Fruit fly (Drosophila melanogaster) whole organism, adult: ENCODE measurements around the gene udt.

Experiments used
- CG11617 ChIP-seq: fragments of 200-800 bp; sonication (Bioruptor generic); optimal IDR thresholded peaks from 2 replicates; lab custom pipeline; 2017; ENCODE audit warnings: mild to moderate bottlenecking, missing biosample characterization, missing genetic modification reagents, missing genetic modification characterization
- CG12768 ChIP-seq: fragments of 200-800 bp; sonication (Bioruptor generic); optimal IDR thresholded peaks from 2 replicates; lab custom pipeline; 2017; ENCODE audit warnings: missing biosample characterization, missing genetic modification characterization, mild to moderate bottlenecking, moderate library complexity, missing genetic modification reagents
- CG14711 ChIP-seq: fragments of 200-800 bp; sonication (Bioruptor generic); optimal IDR thresholded peaks from 2 replicates; lab custom pipeline; 2018; ENCODE audit warnings: missing biosample characterization, mild to moderate bottlenecking, missing genetic modification characterization, moderate library complexity
- CG1620 ChIP-seq: fragments of 200-800 bp; sonication (Bioruptor generic); optimal IDR thresholded peaks from 2 replicates; lab custom pipeline; 2016; ENCODE audit warnings: missing biosample characterization, missing genetic modification characterization
- CG33017 ChIP-seq: fragments of 200-800 bp; sonication (Bioruptor generic); optimal IDR thresholded peaks from 2 replicates; lab custom pipeline; 2018; ENCODE audit warnings: missing biosample characterization, mild to moderate bottlenecking, missing genetic modification characterization, moderate library complexity
- CG5204 ChIP-seq: fragments of 200-800 bp; sonication (Bioruptor generic); optimal IDR thresholded peaks from 2 replicates; lab custom pipeline; 2016; ENCODE audit warnings: missing biosample characterization, missing genetic modification characterization
- CG7045 ChIP-seq: fragments of 200-800 bp; sonication (Bioruptor generic); optimal IDR thresholded peaks from 2 replicates; lab custom pipeline; 2017; ENCODE audit warnings: missing biosample characterization, mild to moderate bottlenecking, missing genetic modification characterization
- CG7101 ChIP-seq: fragments of 200-800 bp; sonication (Bioruptor generic); optimal IDR thresholded peaks from 2 replicates; lab custom pipeline; 2018; ENCODE audit warnings: missing biosample characterization, mild to moderate bottlenecking, missing genetic modification characterization, moderate library complexity
- Clk ChIP-seq: fragments of 200-800 bp; sonication (Bioruptor generic); optimal IDR thresholded peaks from 2 replicates; lab custom pipeline; 2017; ENCODE audit warnings: missing biosample characterization, missing genetic modification characterization
- Crg-1 ChIP-seq: fragments of 200-800 bp; sonication (Bioruptor generic); optimal IDR thresholded peaks from 2 replicates; lab custom pipeline; 2016; ENCODE audit warnings: missing biosample characterization, missing genetic modification characterization
- Hr96 ChIP-seq: fragments of 200-800 bp; sonication (Bioruptor generic); optimal IDR thresholded peaks from 2 replicates; lab custom pipeline; 2016; ENCODE audit warnings: missing biosample characterization, missing genetic modification characterization
- Mnt ChIP-seq: fragments of 200-800 bp; sonication (Bioruptor generic); optimal IDR thresholded peaks from 2 replicates; lab custom pipeline; 2016; ENCODE audit warnings: missing biosample characterization, mild to moderate bottlenecking, missing genetic modification characterization
- bab1 ChIP-seq: fragments of 200-800 bp; sonication (Bioruptor generic); optimal IDR thresholded peaks from 3 replicates; lab custom pipeline; 2019; ENCODE audit warnings: missing biosample characterization, mild to moderate bottlenecking, missing genetic modification characterization, moderate library complexity
- cic ChIP-seq: fragments of 200-800 bp; sonication (Bioruptor generic); optimal IDR thresholded peaks from 2 replicates; lab custom pipeline; 2017; ENCODE audit warnings: missing biosample characterization, mild to moderate bottlenecking, missing genetic modification characterization, moderate library complexity
- cnc ChIP-seq, 2 experiments: fragments of >200 bp; optimal IDR thresholded peaks; 2 replicates each; lab custom pipeline; 2017
- kay ChIP-seq: fragments of 200-800 bp; sonication (Bioruptor generic); peaks from one replicate; lab custom pipeline; 2016; ENCODE audit warnings: missing biosample characterization, missing genetic modification characterization, borderline replicate concordance
- ovo ChIP-seq: fragments of 200-800 bp; sonication (Bioruptor generic); optimal IDR thresholded peaks from 2 replicates; lab custom pipeline; 2016; ENCODE audit warnings: missing biosample characterization, missing genetic modification characterization
- pad ChIP-seq: fragments of 200-800 bp; sonication (Bioruptor generic); optimal IDR thresholded peaks from 3 replicates; lab custom pipeline; 2017; ENCODE audit warnings: missing biosample characterization, missing genetic modification characterization, mild to moderate bottlenecking, moderate library complexity, missing genetic modification reagents
- tj ChIP-seq: fragments of 200-800 bp; sonication (Bioruptor generic); optimal IDR thresholded peaks from 3 replicates; lab custom pipeline; 2017; ENCODE audit warnings: missing biosample characterization, mild to moderate bottlenecking, missing genetic modification characterization, moderate library complexity
- toe ChIP-seq: fragments of 200-800 bp; sonication (Bioruptor generic); optimal IDR thresholded peaks from 2 replicates; lab custom pipeline; 2016; ENCODE audit warnings: missing biosample characterization, missing genetic modification characterization

udt gene

DNA sequence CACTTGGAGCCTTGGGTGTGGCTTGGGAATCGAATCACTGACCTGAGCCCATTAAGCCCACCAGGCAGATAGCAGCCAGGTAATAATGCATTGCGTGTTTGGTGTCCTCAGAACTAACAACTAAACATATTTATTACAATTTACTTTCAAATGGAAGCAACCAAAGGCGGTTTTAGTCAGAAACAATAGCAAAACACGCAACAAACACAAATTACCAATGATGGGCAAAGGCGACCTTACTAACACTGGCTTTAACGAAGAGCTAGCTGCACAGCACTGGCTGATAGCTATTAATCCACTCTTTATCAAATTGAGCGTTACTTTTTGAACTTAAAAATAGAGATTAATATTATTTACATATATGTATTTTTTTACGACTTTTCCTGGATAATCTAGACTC lies at the start of gene udt:
TSS of gene udt (minus strand) at position 249 of the 400 bp plus-strand sequence.
- TF ChIP-seq toe (GFP tag; lab: Kevin White, UChicago) (no peak), kay (GFP tag; lab: Kevin White, UChicago) (peak; percentile 76), Hr96 (no peak), Mnt (GFP tag; lab: Kevin White, UChicago) (peak; percentile 3), CG5204 (GFP tag; lab: Kevin White, UChicago) (no peak), Crg-1 (GFP tag; lab: Kevin White, UChicago) (peak; percentile 43), pad (GFP tag; lab: Kevin White, UChicago) (peak; percentile 34), cnc (optimal IDR thresholded peaks at IDR 0.05; lab: Kevin White, UChicago) (no peak), tj (no peak), cic (GFP tag; lab: Kevin White, UChicago) (no peak), CG14711 (tag; lab: Kevin White, UChicago) (no peak), bab1 (GFP tag; lab: Kevin White, UChicago) (peak; percentile 19), CG12768 (no peak), ovo (GFP tag; lab: Kevin White, UChicago) (no peak), CG33017 (tag; lab: Kevin White, UChicago) (no peak), CG11617 (no peak), Clk (GFP tag; lab: Kevin White, UChicago) (no peak), CG7045 (GFP tag; lab: Kevin White, UChicago) (no peak), CG1620 (peak; percentile 68), CG7101 (no peak)

DNA sequence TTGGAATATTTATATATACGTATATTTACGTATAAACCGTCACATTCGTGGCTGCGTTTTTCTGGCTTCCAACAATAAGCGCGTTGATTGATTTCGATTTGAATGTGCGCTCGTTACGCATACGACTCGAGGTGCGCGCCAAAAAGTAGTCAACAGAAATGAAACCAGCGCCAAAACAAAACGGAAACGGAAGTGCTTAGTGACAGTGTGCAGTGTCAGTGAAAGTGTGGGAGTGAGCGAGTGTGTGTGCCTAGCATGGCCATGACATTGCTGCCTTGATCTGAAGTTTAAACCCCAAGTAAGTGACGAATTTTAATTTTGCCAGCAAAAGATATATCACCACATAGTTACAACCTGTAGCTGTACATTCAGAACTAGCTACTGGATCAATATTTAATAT lies 40.6 kb upstream of the udt start, which contains the start of gene CG34355:
TSS of gene CG34355 (plus strand) at position 192 of the 400 bp plus-strand sequence.
- TF ChIP-seq CG5204 (GFP tag; lab: Kevin White, UChicago): no peak
- peak; percentile 3 for TF ChIP-seq CG11617
- no peak for TF ChIP-seq tj

DNA sequence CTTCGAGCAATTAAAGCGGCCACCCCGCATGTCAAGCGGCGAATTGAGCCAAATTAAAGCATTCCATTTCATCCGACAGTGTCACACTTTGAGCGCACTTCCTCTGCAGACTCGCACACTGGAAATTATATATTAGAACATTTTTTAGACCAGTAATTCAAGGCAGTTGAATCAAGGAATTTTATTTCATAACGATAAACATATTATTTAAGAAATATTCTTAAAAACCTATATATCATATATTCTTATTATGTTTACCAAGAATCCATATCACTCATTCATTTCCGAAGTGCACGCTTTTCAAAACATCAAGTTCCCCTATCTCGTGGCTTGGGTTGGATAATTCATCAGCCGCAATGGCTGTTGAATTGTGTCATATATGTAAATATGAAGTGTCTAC lies 28.4 kb upstream of the udt start:
- TF ChIP-seq ovo (GFP tag; lab: Kevin White, UChicago) (no peak), tj (no peak), CG7101 (no peak), kay (GFP tag; lab: Kevin White, UChicago) (no peak), CG5204 (GFP tag; lab: Kevin White, UChicago) (no peak), CG14711 (tag; lab: Kevin White, UChicago) (no peak), bab1 (GFP tag; lab: Kevin White, UChicago) (no peak), cnc (optimal IDR thresholded peaks at IDR 0.05; lab: Kevin White, UChicago) (no peak), Hr96 (no peak), CG7045 (GFP tag; lab: Kevin White, UChicago) (no peak), pad (GFP tag; lab: Kevin White, UChicago) (no peak)

DNA sequence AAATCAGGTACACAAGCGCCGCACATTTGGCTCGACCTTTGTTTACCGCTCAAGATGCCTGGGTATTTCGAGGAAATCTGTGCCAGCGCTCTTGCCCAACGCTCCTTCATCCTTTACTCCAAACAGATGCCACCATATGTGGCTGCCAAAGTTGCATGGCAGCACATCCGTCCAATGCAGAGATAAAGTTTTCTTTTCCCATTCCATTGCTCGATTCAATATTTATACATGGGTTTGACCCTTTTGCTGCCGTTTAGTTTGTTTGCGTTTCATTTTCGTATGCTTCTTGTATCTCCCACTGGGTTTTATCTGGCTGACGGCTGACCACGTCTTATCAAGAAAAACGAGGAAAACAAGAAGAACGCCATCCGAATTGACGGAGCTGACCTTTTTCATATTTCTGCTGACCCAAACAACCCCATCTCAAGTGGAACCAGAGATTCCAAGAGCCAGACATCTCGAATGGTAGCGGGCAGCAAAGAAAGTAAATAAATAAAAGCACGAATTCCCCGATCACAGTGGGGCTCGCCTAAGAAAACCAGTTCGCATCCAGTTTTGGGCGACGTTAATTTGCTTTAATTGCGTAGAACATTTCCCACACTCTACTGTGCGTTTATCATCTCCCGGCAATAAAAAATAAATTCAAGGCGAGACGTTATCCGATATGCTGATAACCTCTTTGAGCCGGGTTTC lies 27.6 kb upstream of the udt start:
- TF ChIP-seq pad (GFP tag; lab: Kevin White, UChicago): no peak
- no peak for TF ChIP-seq Mnt (GFP tag; lab: Kevin White, UChicago)
- no peak for TF ChIP-seq CG7045 (GFP tag; lab: Kevin White, UChicago)
- TF ChIP-seq CG11617: no peak
- TF ChIP-seq kay (GFP tag; lab: Kevin White, UChicago): no peak
- TF ChIP-seq toe (GFP tag; lab: Kevin White, UChicago): no peak
- no peak for TF ChIP-seq CG12768
- TF ChIP-seq CG33017 (tag; lab: Kevin White, UChicago): no peak
- no peak for TF ChIP-seq CG1620
- no peak for TF ChIP-seq cic (GFP tag; lab: Kevin White, UChicago)
- TF ChIP-seq Hr96: no peak
- TF ChIP-seq cnc (optimal IDR thresholded peaks at IDR 0.05; lab: Kevin White, UChicago): no peak
- TF ChIP-seq bab1 (GFP tag; lab: Kevin White, UChicago): no peak
- TF ChIP-seq ovo (GFP tag; lab: Kevin White, UChicago): no peak
- no peak for TF ChIP-seq Clk (GFP tag; lab: Kevin White, UChicago)
- TF ChIP-seq Crg-1 (GFP tag; lab: Kevin White, UChicago): no peak

DNA sequence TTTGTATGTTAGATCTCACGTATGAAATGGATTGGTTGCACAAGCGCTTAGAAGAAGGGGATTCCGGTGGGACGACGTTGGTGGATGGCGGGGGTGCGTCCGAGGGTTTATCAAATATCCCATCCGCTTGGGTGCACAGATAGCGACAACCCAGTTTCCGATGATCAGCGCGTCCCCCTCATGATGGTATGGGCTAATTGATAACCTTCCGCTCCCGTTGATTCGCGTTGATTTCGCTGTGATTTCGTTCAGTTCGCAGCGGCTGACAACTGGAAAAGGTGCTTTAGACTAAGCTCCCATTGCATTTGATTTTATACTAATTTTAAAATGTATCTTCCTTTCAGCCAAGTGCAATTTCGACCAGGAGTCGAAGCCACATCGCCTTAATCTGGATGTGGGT lies 26.5 kb upstream of the udt start:
- TF ChIP-seq CG14711 (tag; lab: Kevin White, UChicago) (peak; percentile 27), Clk (GFP tag; lab: Kevin White, UChicago) (no peak), kay (GFP tag; lab: Kevin White, UChicago) (no peak), cic (GFP tag; lab: Kevin White, UChicago) (no peak)

DNA sequence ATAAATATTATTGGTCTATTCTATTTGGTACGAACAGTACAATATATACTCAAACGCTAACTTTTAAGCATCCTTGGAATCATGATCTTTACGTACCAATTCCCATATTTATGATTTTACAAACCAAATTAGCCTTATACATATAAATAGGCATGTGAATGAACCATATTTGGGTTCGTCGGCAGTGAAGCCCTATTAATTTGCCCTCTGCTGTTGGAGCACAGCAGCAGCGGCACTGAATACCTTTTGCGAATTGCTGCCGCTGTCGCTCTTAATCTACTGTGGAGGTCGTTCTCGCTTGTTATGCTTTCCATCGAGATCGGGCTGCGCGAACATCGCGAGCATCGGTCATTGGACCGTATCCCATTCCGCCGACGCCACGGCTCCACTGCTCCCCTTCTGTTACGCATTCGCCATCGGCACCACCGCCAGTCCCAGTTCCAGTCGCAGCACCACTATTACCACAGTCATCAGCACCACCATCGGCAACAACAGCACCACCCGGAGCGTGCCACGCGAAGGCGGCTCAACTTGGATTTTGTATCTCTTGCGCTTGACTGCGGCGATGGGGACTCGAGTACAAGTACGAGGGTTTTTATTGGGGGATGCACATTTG lies 25.5 kb upstream of the udt start:
- TF ChIP-seq tj: no peak
- TF ChIP-seq pad (GFP tag; lab: Kevin White, UChicago): no peak
- TF ChIP-seq CG12768: no peak
- TF ChIP-seq CG33017 (tag; lab: Kevin White, UChicago): no peak
- no peak for TF ChIP-seq CG7101
- TF ChIP-seq CG14711 (tag; lab: Kevin White, UChicago): no peak
- TF ChIP-seq cic (GFP tag; lab: Kevin White, UChicago): no peak
- TF ChIP-seq toe (GFP tag; lab: Kevin White, UChicago): no peak
- TF ChIP-seq CG5204 (GFP tag; lab: Kevin White, UChicago): no peak
- TF ChIP-seq Crg-1 (GFP tag; lab: Kevin White, UChicago): no peak
- no peak for TF ChIP-seq ovo (GFP tag; lab: Kevin White, UChicago)
- no peak for TF ChIP-seq Mnt (GFP tag; lab: Kevin White, UChicago)
- TF ChIP-seq CG1620: no peak
- TF ChIP-seq Clk (GFP tag; lab: Kevin White, UChicago): no peak
- no peak for TF ChIP-seq CG7045 (GFP tag; lab: Kevin White, UChicago)
- TF ChIP-seq bab1 (GFP tag; lab: Kevin White, UChicago): no peak
- TF ChIP-seq cnc (optimal IDR thresholded peaks at IDR 0.05; lab: Kevin White, UChicago): no peak
- no peak for TF ChIP-seq CG11617
- no peak for TF ChIP-seq Hr96
- no peak for TF ChIP-seq kay (GFP tag; lab: Kevin White, UChicago)
